Fruit fly (Drosophila melanogaster) whole organism, embryonic: ENCODE data around the gene CG13622.

Experiments used
- Bteb2 ChIP-seq: fragments of 200-800 bp; sonication (Bioruptor generic); optimal IDR thresholded peaks from 2 replicates; lab custom pipeline; 2016; ENCODE audit warnings: missing biosample characterization, missing genetic modification characterization
- CG12155 ChIP-seq: fragments of 200-800 bp; sonication (Bioruptor generic); optimal IDR thresholded peaks from 3 replicates; lab custom pipeline; 2016; ENCODE audit warnings: missing biosample characterization, missing genetic modification characterization
- CG12219 ChIP-seq: fragments of 200-800 bp; sonication (Bioruptor generic); optimal IDR thresholded peaks from 3 replicates; lab custom pipeline; 2018; ENCODE audit warnings: missing biosample characterization, mild to moderate bottlenecking, missing genetic modification characterization
- CG12391 ChIP-seq: fragments of 200-800 bp; sonication (Bioruptor generic); optimal IDR thresholded peaks from 3 replicates; lab custom pipeline; 2018; ENCODE audit warnings: missing biosample characterization, mild to moderate bottlenecking, missing genetic modification characterization, moderate library complexity
- CG13287 ChIP-seq: fragments of 200-800 bp; sonication (Bioruptor generic); IDR thresholded peaks from 2 replicates; pipeline ENCODE4 v1.3.6; 2022; ENCODE audit warnings: missing biosample characterization, missing genetic modification characterization; ENCODE audit not compliant: partially characterized antibody
- CG13894 ChIP-seq: fragments of 200-800 bp; sonication (Bioruptor generic); optimal IDR thresholded peaks from 3 replicates; lab custom pipeline; 2018; ENCODE audit warnings: missing biosample characterization, mild to moderate bottlenecking, missing genetic modification characterization, moderate library complexity
- CG14014 ChIP-seq: fragments of 200-800 bp; sonication (Bioruptor generic); IDR thresholded peaks from 2 replicates; pipeline ENCODE4 v1.3.6; 2022; ENCODE audit warnings: missing biosample characterization, missing genetic modification characterization
- CG15269 ChIP-seq: fragments of 200-800 bp; sonication (Bioruptor generic); optimal IDR thresholded peaks from 2 replicates; lab custom pipeline; 2018; ENCODE audit warnings: missing biosample characterization, mild to moderate bottlenecking, missing genetic modification characterization, moderate library complexity
- CG1603 ChIP-seq: fragments of 200-800 bp; sonication (Bioruptor generic); optimal IDR thresholded peaks from 2 replicates; lab custom pipeline; 2019; ENCODE audit warnings: missing biosample characterization, mild to moderate bottlenecking, missing genetic modification characterization, moderate library complexity
- CG17568 ChIP-seq: fragments of 200-800 bp; sonication (Bioruptor generic); optimal IDR thresholded peaks from 2 replicates; lab custom pipeline; 2018; ENCODE audit warnings: missing biosample characterization, mild to moderate bottlenecking, missing genetic modification characterization, moderate library complexity
- CG18599 ChIP-seq: fragments of 200-800 bp; sonication (Bioruptor generic); optimal IDR thresholded peaks from 3 replicates; lab custom pipeline; 2017; ENCODE audit warnings: missing biosample characterization, missing genetic modification characterization, mild to moderate bottlenecking, moderate library complexity, missing genetic modification reagents
- CG2712 ChIP-seq: fragments of 200-800 bp; optimal IDR thresholded peaks from 3 replicates; lab custom pipeline; 2019; ENCODE audit warnings: missing biosample characterization, mild to moderate bottlenecking, missing genetic modification characterization, moderate library complexity
- CG2889 ChIP-seq: fragments of 200-800 bp; sonication (Bioruptor generic); IDR thresholded peaks from 3 replicates; pipeline ENCODE4 v1.3.6; 2022; ENCODE audit warnings: missing biosample characterization, missing genetic modification characterization
- CG31365 ChIP-seq: fragments of 200-800 bp; sonication (Bioruptor generic); optimal IDR thresholded peaks from 2 replicates; lab custom pipeline; 2018; ENCODE audit warnings: missing biosample characterization, mild to moderate bottlenecking, missing genetic modification characterization
- CG3847 ChIP-seq: fragments of 200-800 bp; sonication (Bioruptor generic); IDR thresholded peaks from 2 replicates; pipeline ENCODE4 v1.3.6; 2022; ENCODE audit warnings: missing biosample characterization, missing genetic modification characterization
- CG4820 ChIP-seq: fragments of 200-800 bp; sonication (Bioruptor generic); optimal IDR thresholded peaks from 3 replicates; lab custom pipeline; 2016; ENCODE audit warnings: missing biosample characterization, missing genetic modification characterization
- CG4854 ChIP-seq: fragments of 200-800 bp; sonication (Bioruptor generic); optimal IDR thresholded peaks from 2 replicates; lab custom pipeline; 2016; ENCODE audit warnings: missing biosample characterization, missing genetic modification characterization, inconsistent platforms
- CG6765 ChIP-seq: fragments of 200-800 bp; sonication (Bioruptor generic); optimal IDR thresholded peaks from 3 replicates; lab custom pipeline; 2017; ENCODE audit warnings: missing biosample characterization, mild to moderate bottlenecking, missing genetic modification characterization
- CG8089 ChIP-seq: fragments of 200-800 bp; sonication (Bioruptor generic); optimal IDR thresholded peaks from 3 replicates; lab custom pipeline; 2016; ENCODE audit warnings: missing biosample characterization, missing genetic modification characterization
- CG9609 ChIP-seq: fragments of 200-800 bp; sonication (Bioruptor generic); optimal IDR thresholded peaks from 3 replicates; lab custom pipeline; 2016; ENCODE audit warnings: missing biosample characterization, missing genetic modification characterization
- D19B ChIP-seq: fragments of 200-800 bp; sonication (Bioruptor generic); optimal IDR thresholded peaks from 2 replicates; lab custom pipeline; 2017; ENCODE audit warnings: missing biosample characterization, mild to moderate bottlenecking, missing genetic modification characterization
- Dfd ChIP-seq, 2 experiments: fragments of >200 bp; optimal IDR thresholded peaks; 2 replicates each; lab custom pipeline; 2017; ENCODE audit warnings: missing biosample characterization in 2 of 2, missing genetic modification characterization in 2 of 2
- Dip3 ChIP-seq: fragments of 200-800 bp; sonication (Bioruptor generic); optimal IDR thresholded peaks from 3 replicates; lab custom pipeline; 2016; ENCODE audit warnings: missing biosample characterization, missing genetic modification characterization
- Dp ChIP-seq: fragments of 200-800 bp; sonication (Bioruptor generic); optimal IDR thresholded peaks from 2 replicates; lab custom pipeline; 2018; ENCODE audit warnings: missing biosample characterization, mild to moderate bottlenecking, missing genetic modification characterization, moderate library complexity
- Eip74EF ChIP-seq, 2 experiments: fragments of 200-800 bp in 1 of 2; fragments of >200 bp in 1 of 2; sonication (Bioruptor generic) in 1 of 2; optimal IDR thresholded peaks; 2 replicates each; lab custom pipeline; 2017 to 2019; ENCODE audit warnings: missing biosample characterization in 2 of 2, missing genetic modification characterization in 2 of 2, mild to moderate bottlenecking in 1 of 2, moderate library complexity in 1 of 2
- H15 ChIP-seq: fragments of 200-800 bp; sonication (Bioruptor generic); IDR thresholded peaks from 3 replicates; pipeline ENCODE4 v1.3.6; 2022; ENCODE audit warnings: missing biosample characterization, missing genetic modification characterization
- HLHmδ ChIP-seq: fragments of 200-800 bp; sonication (Bioruptor generic); optimal IDR thresholded peaks from 2 replicates; lab custom pipeline; 2018; ENCODE audit warnings: missing biosample characterization, mild to moderate bottlenecking, missing genetic modification characterization, moderate library complexity
- Hey ChIP-seq: fragments of 200-800 bp; sonication (Bioruptor generic); optimal IDR thresholded peaks from 3 replicates; lab custom pipeline; 2018; ENCODE audit warnings: missing biosample characterization, mild to moderate bottlenecking, missing genetic modification characterization
- Xrp1 ChIP-seq: fragments of 200-800 bp; sonication (Bioruptor generic); IDR thresholded peaks from 2 replicates; pipeline ENCODE4 v1.3.6; 2022; ENCODE audit warnings: missing biosample characterization, missing genetic modification characterization
- aop ChIP-seq: fragments of 200-800 bp; sonication (Bioruptor generic); IDR thresholded peaks from 2 replicates; pipeline ENCODE4 v1.3.6; 2022; ENCODE audit warnings: missing biosample characterization, missing genetic modification characterization
- corto ChIP-seq: fragments of 200-800 bp; sonication (Bioruptor generic); optimal IDR thresholded peaks from 2 replicates; lab custom pipeline; 2016; ENCODE audit warnings: missing biosample characterization, mild to moderate bottlenecking, missing genetic modification characterization, moderate library complexity
- esg ChIP-seq: fragments of 200-800 bp; sonication (Bioruptor generic); conservative IDR thresholded peaks from 2 replicates; pipeline ENCODE4 v1.3.6; 2022; ENCODE audit warnings: missing biosample characterization, missing genetic modification characterization
- eve ChIP-seq, 2 experiments: fragments of >200 bp; optimal IDR thresholded peaks; 2 replicates each; lab custom pipeline; 2017; ENCODE audit warnings: missing biosample characterization in 2 of 2, missing genetic modification characterization in 2 of 2
- exex ChIP-seq: fragments of 200-800 bp; sonication (Bioruptor generic); optimal IDR thresholded peaks from 4 replicates; lab custom pipeline; 2018; ENCODE audit warnings: missing biosample characterization, mild to moderate bottlenecking, missing genetic modification characterization, moderate library complexity
- fu2 ChIP-seq: fragments of 200-800 bp; sonication (Bioruptor generic); optimal IDR thresholded peaks from 2 replicates; lab custom pipeline; 2016; ENCODE audit warnings: missing biosample characterization, missing genetic modification characterization
- gem ChIP-seq: fragments of 200-800 bp; sonication (Bioruptor generic); optimal IDR thresholded peaks from 2 replicates; lab custom pipeline; 2019; ENCODE audit warnings: missing biosample characterization, mild to moderate bottlenecking, missing genetic modification characterization, moderate library complexity
- kah ChIP-seq: fragments of 200-800 bp; sonication (Bioruptor generic); optimal IDR thresholded peaks from 2 replicates; lab custom pipeline; 2018; ENCODE audit warnings: missing biosample characterization, mild to moderate bottlenecking, missing genetic modification characterization
- klu ChIP-seq: fragments of 200-800 bp; sonication (Bioruptor generic); IDR thresholded peaks from 2 replicates; pipeline ENCODE4 v1.3.6; 2022; ENCODE audit warnings: missing biosample characterization, missing genetic modification characterization
- knrl ChIP-seq: fragments of 200-800 bp; sonication (Bioruptor generic); IDR thresholded peaks from 3 replicates; pipeline ENCODE4 v1.3.6; 2022; ENCODE audit warnings: missing biosample characterization, missing genetic modification characterization; ENCODE audit not compliant: partially characterized antibody
- luna ChIP-seq: fragments of 200-800 bp; sonication (Bioruptor generic); optimal IDR thresholded peaks from 2 replicates; lab custom pipeline; 2016; ENCODE audit warnings: missing biosample characterization, missing genetic modification characterization
- pfk ChIP-seq: fragments of 200-800 bp; sonication (Bioruptor generic); optimal IDR thresholded peaks from 2 replicates; lab custom pipeline; 2018; ENCODE audit warnings: missing biosample characterization, mild to moderate bottlenecking, missing genetic modification characterization, moderate library complexity
- rib ChIP-seq: fragments of 200-800 bp; sonication (Bioruptor generic); IDR thresholded peaks from 2 replicates; pipeline ENCODE4 v1.3.6; 2022; ENCODE audit warnings: missing biosample characterization, missing genetic modification characterization
- sr ChIP-seq: fragments of 200-800 bp; sonication (Bioruptor generic); IDR thresholded peaks from 3 replicates; pipeline ENCODE4 v1.3.6; 2022; ENCODE audit warnings: missing biosample characterization, missing genetic modification characterization
- toy ChIP-seq: fragments of 200-800 bp; sonication (Bioruptor generic); IDR thresholded peaks from 2 replicates; pipeline ENCODE4 v1.3.6; 2022; ENCODE audit warnings: missing biosample characterization, missing genetic modification characterization
- tup ChIP-seq: fragments of 200-800 bp; sonication (Bioruptor generic); optimal IDR thresholded peaks from 2 replicates; lab custom pipeline; 2016; ENCODE audit warnings: missing biosample characterization, mild to moderate bottlenecking, missing genetic modification characterization, moderate library complexity
- twi ChIP-seq: fragments of 200-800 bp; optimal IDR thresholded peaks from 2 replicates; lab custom pipeline; 2019; ENCODE audit warnings: missing biosample characterization, mild to moderate bottlenecking, missing genetic modification characterization, moderate library complexity
- vfl ChIP-seq: fragments of 200-800 bp; sonication (Bioruptor generic); optimal IDR thresholded peaks from 2 replicates; lab custom pipeline; 2016; ENCODE audit warnings: missing biosample characterization, missing genetic modification characterization
- vnd ChIP-seq: fragments of 200-800 bp; sonication (Bioruptor generic); IDR thresholded peaks from 3 replicates; pipeline ENCODE4 v1.3.6; 2022; ENCODE audit warnings: missing biosample characterization, missing genetic modification characterization; ENCODE audit not compliant: partially characterized antibody
- z ChIP-seq: fragments of 200-800 bp; sonication (Bioruptor generic); IDR thresholded peaks from 3 replicates; pipeline ENCODE4 v1.3.6; 2022; ENCODE audit warnings: missing biosample characterization, missing genetic modification characterization

The CG13622 gene

DNA sequence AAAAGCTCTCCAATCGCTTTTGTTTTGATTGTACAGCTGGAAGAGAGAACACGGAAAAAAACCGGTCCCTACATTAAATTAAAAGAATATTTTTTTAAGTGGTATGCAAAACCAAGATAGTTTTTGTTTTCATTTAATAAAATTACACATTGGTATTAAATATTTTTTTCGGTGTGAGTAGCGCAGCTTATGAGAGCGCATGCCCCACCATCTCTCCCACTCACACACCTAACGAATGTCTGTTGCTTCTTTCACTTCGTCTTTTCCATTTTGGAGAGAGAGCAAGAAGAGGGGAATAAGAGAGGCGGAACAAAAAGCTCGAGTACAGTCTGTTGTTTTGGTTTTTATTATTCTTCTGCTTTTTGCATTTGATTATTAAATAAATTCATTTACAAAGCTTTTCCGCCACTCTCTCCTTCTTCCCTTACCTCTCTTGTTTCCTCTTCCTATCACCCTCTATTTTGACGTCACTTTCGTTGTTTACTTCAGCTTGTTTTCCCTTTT is 49.1 kb upstream of the CG13622 start (continued):
- TF ChIP-seq rib (GFP tag; lab: Robert Waterston, UW) (peak; percentile 99), H15 (peak; percentile 98), CG12219 (GFP tag; lab: Kevin White, UChicago) (peak; percentile 96), CG4820 (GFP tag; lab: Kevin White, UChicago) (peak; percentile 96), CG15269 (tag; lab: Kevin White, UChicago) (peak; percentile 98), CG6765 (peak; percentile 99), Xrp1 (GFP tag; lab: Robert Waterston, UW) (peak; percentile 98), Dip3 (peak; percentile 96), CG13287 (GFP tag; lab: Robert Waterston, UW) (peak; percentile 22; the same call in 1 of the 2 replicates), Dfd (GFP tag; optimal IDR thresholded peaks at IDR 0.05; lab: Kevin White, UChicago) (no peak), sr (GFP tag; lab: Robert Waterston, UW) (peak; percentile 96), Eip74EF (GFP tag; optimal IDR thresholded peaks at IDR 0.05; lab: Kevin White, UChicago) (peak in 1 of 2 experiments; percentile 98), z (peak; percentile 85), CG12391 (tag; lab: Kevin White, UChicago) (peak; percentile 99), klu (GFP tag; lab: Robert Waterston, UW) (peak; percentile 94), twi (peak; percentile 89), eve (GFP tag; optimal IDR thresholded peaks at IDR 0.05; lab: Kevin White, UChicago) (peak in 1 of 2 experiments; percentile 97), CG2712 (tag; lab: Kevin White, UChicago) (peak; percentile 97), CG1603 (tag; lab: Kevin White, UChicago) (peak; percentile 90), vfl (peak; percentile 96), CG31365 (tag; lab: Kevin White, UChicago) (peak; percentile 88), CG17568 (GFP tag; lab: Kevin White, UChicago) (peak; percentile 97), HLHmδ (GFP tag; lab: Kevin White, UChicago) (no peak), CG12155 (peak; percentile 95), tup (peak; percentile 94), CG9609 (GFP tag; lab: Kevin White, UChicago) (peak; percentile 92), vnd (no peak), Dp (GFP tag; lab: Kevin White, UChicago) (peak; percentile 34), Hey (tag; lab: Kevin White, UChicago) (peak; percentile 69), CG8089 (GFP tag; lab: Kevin White, UChicago) (peak; percentile 94), Bteb2 (GFP tag; lab: Kevin White, UChicago) (peak; percentile 97), CG3847 (GFP tag; lab: Robert Waterston, UW) (peak; percentile 98), CG4854 (GFP tag; lab: Kevin White, UChicago) (peak; percentile 96), D19B (GFP tag; lab: Kevin White, UChicago) (peak; percentile 91), gem (tag; lab: Kevin White, UChicago) (peak; percentile 98), luna (peak; percentile 89), fu2 (GFP tag; lab: Kevin White, UChicago) (peak; percentile 93), CG2889 (GFP tag; lab: Robert Waterston, UW) (peak; percentile 95), CG13894 (tag; lab: Kevin White, UChicago) (peak; percentile 99), kah (peak; percentile 91), esg (GFP tag; lab: Robert Waterston, UW) (peak; percentile 97), CG14014 (GFP tag; lab: Robert Waterston, UW) (peak; percentile 99), toy (GFP tag; lab: Robert Waterston, UW) (peak; percentile 96), exex (tag; lab: Kevin White, UChicago) (peak; percentile 92), CG18599 (GFP tag; lab: Kevin White, UChicago) (peak; percentile 99), aop (GFP tag; lab: Robert Waterston, UW) (peak; percentile 94), corto (GFP tag; lab: Kevin White, UChicago) (peak; percentile 99), pfk (GFP tag; lab: Kevin White, UChicago) (peak; percentile 72), knrl (GFP tag; lab: Robert Waterston, UW) (no peak; the same call in 2 of the 3 replicates)
